Worm (Caenorhabditis elegans): ENCODE results near the gene cdh-12.

The cdh-12 gene

DNA sequence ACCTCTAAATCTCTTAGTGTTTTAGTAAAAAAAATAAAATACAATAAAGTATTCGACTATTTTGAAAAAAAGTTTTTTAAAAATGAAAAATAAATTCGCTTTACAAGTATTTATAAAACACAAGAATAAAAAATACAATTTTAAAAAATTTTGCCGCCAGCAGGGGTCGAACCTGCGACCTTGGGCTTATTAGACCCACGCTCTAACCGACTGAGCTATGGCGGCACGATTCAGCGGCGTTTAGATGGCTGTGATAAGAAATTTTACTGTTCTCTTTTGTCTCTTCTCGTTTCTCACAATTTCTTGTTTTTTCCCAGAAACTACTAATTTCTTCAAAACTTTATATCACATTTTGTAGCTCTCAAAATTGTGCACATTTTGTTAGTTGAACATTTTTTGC lies 11.4 kb downstream of the cdh-12 start (continued):
- TF ChIP-seq tbx-9 (tag; optimal IDR thresholded peaks at IDR 0.05; ENCODE audit: borderline replicate concordance), result no peak
- TF ChIP-seq madf-10 (tag; optimal IDR thresholded peaks at IDR 0.05), result no peak
- TF ChIP-seq gei-17 (GFP tag; optimal IDR thresholded peaks at IDR 0.05), result no peak
- no peak for TF ChIP-seq madf-3 (GFP tag; IDR thresholded peaks at IDR 0.05)
- no peak for TF ChIP-seq snpc-1.1 (tag; optimal IDR thresholded peaks at IDR 0.05; ENCODE audit: insufficient read depth)
- no peak for TF ChIP-seq mcd-1 (GFP tag; IDR thresholded peaks at IDR 0.05)
- no peak for TF ChIP-seq tlf-1 (GFP tag; optimal IDR thresholded peaks at IDR 0.05)
- TF ChIP-seq let-607 (tag; optimal IDR thresholded peaks at IDR 0.05), result no peak
- TF ChIP-seq ceh-40 (GFP tag; IDR thresholded peaks at IDR 0.05), result no peak
- no peak for TF ChIP-seq lin-35 (GFP tag; optimal IDR thresholded peaks at IDR 0.05)
- peak; percentile 70 for TF ChIP-seq B0261.1 (tag; optimal IDR thresholded peaks at IDR 0.05)
- no peak for TF ChIP-seq bed-1 (GFP tag; IDR thresholded peaks at IDR 0.05)
- TF ChIP-seq pbrm-1 (GFP tag; IDR thresholded peaks at IDR 0.05), result no peak
- no peak for TF ChIP-seq madf-6 (GFP tag; IDR thresholded peaks at IDR 0.05)
- no peak for TF ChIP-seq T26A5.8 (tag; optimal IDR thresholded peaks at IDR 0.05)
- TF ChIP-seq hrde-1 (tag; optimal IDR thresholded peaks at IDR 0.05; ENCODE audit: borderline replicate concordance), result no peak
- peak; percentile 75 for TF ChIP-seq lin-26 (GFP tag; IDR thresholded peaks at IDR 0.05)
- TF ChIP-seq attf-5 (GFP tag; optimal IDR thresholded peaks at IDR 0.05), result no peak
- no peak for TF ChIP-seq xnd-1 (tag; optimal IDR thresholded peaks at IDR 0.05)
- no peak for TF ChIP-seq F33H1.4 (GFP tag; IDR thresholded peaks at IDR 0.05)
- no peak for TF ChIP-seq ZK185.1 (tag; optimal IDR thresholded peaks at IDR 0.05; ENCODE audit: poor library complexity, severe bottlenecking)
- TF ChIP-seq pha-4 (tag; optimal IDR thresholded peaks at IDR 0.05), result no peak
- peak; percentile 68 for TF ChIP-seq him-1 (tag; optimal IDR thresholded peaks at IDR 0.05)
- no peak for TF ChIP-seq Y56A3A.18 (GFP tag; IDR thresholded peaks at IDR 0.05)
- peak; percentile 32 for TF ChIP-seq lsl-1 (GFP tag; optimal IDR thresholded peaks at IDR 0.05)
- TF ChIP-seq F55B11.4 (tag; optimal IDR thresholded peaks at IDR 0.05; ENCODE audit: borderline replicate concordance, insufficient read depth), result no peak
- TF ChIP-seq athp-1 (tag; optimal IDR thresholded peaks at IDR 0.05), result no peak
- no peak for TF ChIP-seq Y95B8A.8 (GFP tag; IDR thresholded peaks at IDR 0.05)
- TF ChIP-seq aptf-2 (GFP tag; conservative IDR thresholded peaks at IDR 0.05), result no peak
- no peak for TF ChIP-seq F52B5.7 (tag; optimal IDR thresholded peaks at IDR 0.05)
- peak; percentile 3 for TF ChIP-seq snpc-4 (GFP tag; optimal IDR thresholded peaks at IDR 0.05)
- TF ChIP-seq snpc-4 (tag; optimal IDR thresholded peaks at IDR 0.05), result no peak
- TF ChIP-seq atf-7 (tag; optimal IDR thresholded peaks at IDR 0.05), result no peak
- peak; percentile 10 for TF ChIP-seq lsy-27 (tag; optimal IDR thresholded peaks at IDR 0.05; ENCODE audit: borderline replicate concordance, insufficient read depth)
- TF ChIP-seq nhr-179 (tag; optimal IDR thresholded peaks at IDR 0.05), result no peak
- no peak for TF ChIP-seq zfh-2 (GFP tag; conservative IDR thresholded peaks at IDR 0.05)
- TF ChIP-seq F57C9.4 (tag; optimal IDR thresholded peaks at IDR 0.05), result no peak
- no peak for TF ChIP-seq nhr-27 (tag; optimal IDR thresholded peaks at IDR 0.05)
- TF ChIP-seq unc-130 (GFP tag; optimal IDR thresholded peaks at IDR 0.05), result no peak
- peak; percentile 32; the same call in 1 of the 2 replicates for TF ChIP-seq dox-1 (GFP tag; IDR thresholded peaks at IDR 0.05)
- no peak for TF ChIP-seq nfya-1 (tag; optimal IDR thresholded peaks at IDR 0.05; ENCODE audit: borderline replicate concordance, insufficient read depth)
- TF ChIP-seq snpc-3.4 (tag; optimal IDR thresholded peaks at IDR 0.05), result peak; percentile 0
- TF ChIP-seq lin-54 (GFP tag; optimal IDR thresholded peaks at IDR 0.05), result peak; percentile 20
- no peak for TF ChIP-seq ceh-91 (GFP tag; IDR thresholded peaks at IDR 0.05)
- no peak for TF ChIP-seq hmg-20 (GFP tag; IDR thresholded peaks at IDR 0.05)
- no peak for TF ChIP-seq Y53G8AR.9 (GFP tag; conservative IDR thresholded peaks at IDR 0.05)
- no peak for TF ChIP-seq mel-28 (tag; optimal IDR thresholded peaks at IDR 0.05; ENCODE audit: borderline replicate concordance)
- TF ChIP-seq hlh-26 (GFP tag; conservative IDR thresholded peaks at IDR 0.05), result no peak
